Worm (Caenorhabditis elegans) whole organism, L4/young adult: ENCODE results near the gene Y60A9.3.
A peak's percentile ranks its signal among the peaks of the same experiment; 100 is the strongest.

Source experiments
- W03F9.2 ChIP-seq: fragments of 150-350 bp; optimal IDR thresholded peaks from 2 replicates; lab custom pipeline; 2014; ENCODE audit warnings: missing biosample characterization, missing genetic modification characterization
- dao-5 ChIP-seq: sonication (generic microtip); optimal IDR thresholded peaks from 2 replicates; lab custom pipeline; 2016; ENCODE audit warnings: missing genotype, missing genetic modification characterization, moderate library complexity, missing compliant biosample characterization
- him-1 ChIP-seq: sonication (generic microtip); optimal IDR thresholded peaks from 2 replicates; lab custom pipeline; 2016; ENCODE audit warnings: missing genotype, missing genetic modification reagents, missing genetic modification characterization, missing compliant biosample characterization

The Y60A9.3 gene

DNA sequence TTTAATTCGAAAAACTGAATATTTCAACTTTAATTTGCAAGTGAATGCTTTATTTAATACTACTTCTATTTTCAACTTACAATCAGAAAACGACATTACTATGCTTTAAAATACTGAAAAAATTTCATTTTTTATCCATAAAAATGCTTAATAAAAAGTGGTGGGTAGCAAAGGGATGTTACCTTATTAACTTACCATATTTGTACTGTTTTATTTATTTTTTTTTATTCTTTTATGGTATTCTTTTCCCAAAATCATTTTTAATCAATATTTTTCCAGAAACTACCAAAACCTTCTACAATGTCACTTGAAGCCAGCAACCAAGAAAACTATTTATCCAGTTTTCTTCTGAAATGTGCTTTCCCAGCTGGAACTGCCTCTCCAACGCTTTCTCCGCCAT lies at the start of gene Y60A9.3:
Gene Y60A9.3 (plus strand): TSS at position 301 of the 400 bp plus-strand sequence.
- no peak for TF ChIP-seq him-1 (tag; lab: Kevin White, UChicago)
- TF ChIP-seq dao-5 = no peak
- TF ChIP-seq W03F9.2 = no peak

DNA sequence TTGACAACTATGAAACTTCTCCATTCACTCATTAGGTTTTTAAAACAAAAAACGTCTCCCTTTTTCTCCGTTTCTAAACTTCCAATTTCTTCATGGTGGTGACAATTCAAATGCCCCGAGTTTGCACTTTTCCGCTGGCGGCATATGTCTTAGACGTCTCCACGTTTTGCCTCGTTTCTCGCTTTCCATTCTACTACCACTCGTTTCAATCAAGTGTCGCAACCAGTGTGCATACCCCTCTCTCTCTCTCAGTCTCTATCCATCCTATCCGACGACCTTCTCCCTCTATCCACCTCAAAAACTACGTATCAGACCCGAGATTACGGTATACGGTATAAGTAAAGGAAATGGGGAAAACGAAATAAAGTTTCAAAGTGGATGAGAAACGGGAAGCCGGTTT lies 48.9 kb upstream of the Y60A9.3 start:
- no peak for TF ChIP-seq dao-5
- no peak for TF ChIP-seq him-1 (tag; lab: Kevin White, UChicago)
- no peak for TF ChIP-seq W03F9.2

DNA sequence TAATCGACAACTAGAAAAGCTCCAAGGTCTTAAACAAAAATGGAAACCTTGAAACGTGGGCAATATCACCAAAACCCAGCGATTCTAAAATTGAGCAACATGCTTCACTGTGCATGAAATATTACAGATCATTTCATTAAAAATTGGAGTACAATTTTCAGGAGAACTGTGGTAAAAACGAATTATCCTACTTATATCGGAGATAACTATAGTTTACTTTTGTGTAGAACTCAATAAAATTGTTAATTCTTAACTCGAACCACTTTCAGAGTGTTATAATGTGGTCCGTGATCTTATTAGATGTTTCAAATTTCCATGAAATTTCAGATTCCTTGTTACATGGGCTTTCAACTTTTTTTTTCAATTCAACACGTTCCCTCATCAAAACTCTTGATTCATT lies 47.8 kb upstream of the Y60A9.3 start, which contains the start of gene K04G11.1:
Gene K04G11.1 (plus strand): TSS at position 301 of the 400 bp plus-strand sequence.
- no peak for TF ChIP-seq dao-5
- no peak for TF ChIP-seq W03F9.2
- TF ChIP-seq him-1 (tag; lab: Kevin White, UChicago) = no peak

DNA sequence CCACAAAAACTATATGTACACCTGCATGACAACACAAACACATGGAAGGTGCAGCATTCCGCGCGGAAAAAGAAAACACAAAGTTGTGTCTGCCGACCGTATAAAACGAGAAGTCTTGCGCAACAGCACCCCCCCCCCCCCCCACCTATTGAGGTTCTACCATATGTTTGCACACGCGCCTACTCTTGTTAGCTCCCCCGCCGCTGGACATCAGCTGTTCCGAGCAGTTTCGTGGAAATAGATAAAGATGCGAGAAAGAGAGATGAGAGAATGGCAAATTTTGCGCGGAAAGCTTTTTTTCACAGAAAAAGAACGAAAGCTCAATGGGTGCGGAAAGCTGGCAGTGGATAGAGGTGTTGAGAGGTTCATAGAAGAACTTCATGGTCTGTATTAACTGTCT lies 47.4 kb upstream of the Y60A9.3 start:
- TF ChIP-seq dao-5 (no peak), W03F9.2 (no peak), him-1 (tag; lab: Kevin White, UChicago) (no peak)

DNA sequence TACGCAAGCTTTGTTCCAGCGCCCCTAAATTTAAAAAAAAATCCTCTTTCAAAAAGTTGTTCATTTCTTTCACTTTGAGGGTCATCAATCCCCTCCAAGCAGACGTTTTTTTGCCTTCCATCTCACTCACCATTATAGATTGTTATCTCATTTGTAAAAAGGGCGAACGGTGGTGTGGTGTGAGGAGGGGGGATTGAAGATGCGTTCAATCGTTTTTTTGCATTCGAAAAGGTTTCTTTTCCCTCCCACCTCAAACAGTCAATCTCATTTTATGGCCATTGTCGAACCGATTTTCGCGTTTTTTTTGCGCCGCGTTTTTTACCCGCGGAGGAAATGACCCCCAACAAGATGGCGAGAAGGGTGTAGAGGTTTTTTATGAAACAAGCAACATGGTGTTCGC lies 44.2 kb upstream of the Y60A9.3 start:
- TF ChIP-seq W03F9.2 = no peak
- no peak for TF ChIP-seq him-1 (tag; lab: Kevin White, UChicago)
- TF ChIP-seq dao-5 = no peak

DNA sequence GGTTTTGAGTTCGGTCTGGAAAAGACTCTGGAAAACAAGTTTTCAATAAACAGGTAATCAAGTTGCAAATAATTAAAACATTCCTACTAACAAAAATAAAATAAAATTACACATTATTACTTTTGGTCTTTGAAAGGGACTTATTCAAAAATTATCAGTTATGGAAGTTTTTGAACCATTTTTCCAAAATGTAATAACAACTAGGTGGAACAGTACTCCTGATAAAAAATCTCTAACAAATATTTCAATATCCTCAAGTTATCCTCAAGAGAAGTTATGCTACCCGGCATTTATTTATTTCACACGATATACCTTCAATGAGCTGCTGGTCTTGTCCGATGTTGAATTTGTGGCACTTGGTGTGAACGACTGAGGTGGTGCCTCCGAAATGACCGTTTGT lies 43.3 kb upstream of the Y60A9.3 start:
- TF ChIP-seq W03F9.2 (no peak), him-1 (tag; lab: Kevin White, UChicago) (no peak), dao-5 (no peak)

DNA sequence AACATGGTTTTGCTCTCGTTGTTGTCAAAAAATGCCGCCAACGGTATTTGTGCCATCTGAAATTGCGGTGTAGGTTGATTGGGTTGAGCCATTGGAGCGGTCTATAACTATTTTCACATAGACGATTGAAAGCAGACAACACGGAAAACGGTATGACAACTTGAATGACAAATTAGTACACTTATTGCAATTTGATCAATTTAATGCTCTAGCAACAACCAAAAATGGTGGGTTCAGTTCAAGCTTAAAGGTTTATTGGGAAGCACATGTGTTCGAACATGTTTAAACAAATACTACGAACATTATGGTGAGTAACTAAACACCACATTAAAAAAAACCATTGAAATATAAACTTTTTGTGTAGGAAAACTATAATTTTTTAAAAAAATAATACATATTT lies 42.7 kb upstream of the Y60A9.3 start, which contains the start of gene sel-7:
Gene sel-7 (minus strand): TSS at position 101 of the 400 bp plus-strand sequence.
- TF ChIP-seq dao-5 = no peak
- TF ChIP-seq him-1 (tag; lab: Kevin White, UChicago) = no peak
- no peak for TF ChIP-seq W03F9.2

DNA sequence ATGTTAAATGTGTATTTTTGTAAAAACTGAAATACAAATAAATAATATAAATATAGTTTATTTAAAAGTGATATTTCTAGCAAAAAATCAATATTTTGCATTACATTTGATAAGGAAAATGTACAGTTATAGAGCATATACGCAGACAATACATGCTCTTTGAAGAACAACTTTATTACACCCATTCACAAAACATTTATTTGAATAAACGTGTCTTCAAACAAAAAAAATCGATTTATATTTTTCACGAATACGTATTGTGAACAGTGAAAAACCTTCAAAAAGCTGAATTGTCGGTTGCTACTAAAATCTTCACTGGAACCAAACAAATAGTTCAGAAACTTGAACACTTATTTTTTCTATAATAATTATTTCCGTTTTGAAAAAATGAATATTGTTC lies 35.5 kb upstream of the Y60A9.3 start, which contains the start of gene K04G11.3:
Gene K04G11.3 (minus strand): TSS at position 101 of the 400 bp plus-strand sequence.
- TF ChIP-seq W03F9.2 (no peak), dao-5 (no peak), him-1 (tag; lab: Kevin White, UChicago) (no peak)

DNA sequence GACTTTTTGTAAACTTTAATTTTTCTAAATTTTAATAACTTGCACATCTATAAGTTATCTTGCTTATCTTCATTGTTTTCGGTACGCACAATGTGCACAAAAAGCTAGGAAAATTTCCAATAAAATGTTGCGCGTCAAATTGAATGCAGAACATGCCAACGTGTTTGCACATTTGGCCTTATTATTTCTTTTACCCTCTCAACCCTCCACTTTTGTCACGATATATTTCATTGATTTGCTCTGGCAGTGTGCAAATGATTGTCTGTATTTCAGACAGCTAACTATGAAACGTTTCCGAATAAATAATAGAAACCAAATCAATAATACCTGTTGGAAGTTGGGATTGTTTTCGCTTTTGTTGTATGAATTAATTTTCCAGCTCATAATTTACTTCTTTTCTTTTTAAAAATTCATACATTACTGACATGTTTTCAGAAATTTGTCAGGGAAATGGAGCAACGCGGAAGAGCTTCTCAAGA lies 33.3 kb upstream of the Y60A9.3 start, which contains the start of gene wdr-5.2:
Gene wdr-5.2 (plus strand): TSS at position 429 of the 479 bp plus-strand sequence.
- no peak for TF ChIP-seq him-1 (tag; lab: Kevin White, UChicago)
- no peak for TF ChIP-seq W03F9.2
- TF ChIP-seq dao-5 = no peak

DNA sequence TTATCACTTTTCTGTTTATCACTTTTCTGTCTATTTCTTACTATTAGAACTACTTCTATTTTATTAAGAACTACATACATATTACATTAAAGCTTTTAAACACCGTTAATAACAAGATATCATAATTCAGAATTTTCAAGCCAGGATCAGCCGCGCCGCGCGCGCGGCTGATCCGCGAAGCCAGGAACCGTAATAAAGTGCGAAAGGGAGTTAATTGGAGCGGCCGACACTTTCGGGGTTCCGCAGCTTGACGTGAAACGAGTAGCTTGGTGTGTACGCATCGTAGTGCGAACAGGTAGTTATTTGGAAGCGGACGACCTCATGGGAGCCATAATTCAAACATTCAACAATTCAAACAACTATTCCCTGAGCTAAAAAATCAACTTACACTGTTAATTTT lies 28.0 kb upstream of the Y60A9.3 start:
- TF ChIP-seq him-1 (tag; lab: Kevin White, UChicago) = no peak

DNA sequence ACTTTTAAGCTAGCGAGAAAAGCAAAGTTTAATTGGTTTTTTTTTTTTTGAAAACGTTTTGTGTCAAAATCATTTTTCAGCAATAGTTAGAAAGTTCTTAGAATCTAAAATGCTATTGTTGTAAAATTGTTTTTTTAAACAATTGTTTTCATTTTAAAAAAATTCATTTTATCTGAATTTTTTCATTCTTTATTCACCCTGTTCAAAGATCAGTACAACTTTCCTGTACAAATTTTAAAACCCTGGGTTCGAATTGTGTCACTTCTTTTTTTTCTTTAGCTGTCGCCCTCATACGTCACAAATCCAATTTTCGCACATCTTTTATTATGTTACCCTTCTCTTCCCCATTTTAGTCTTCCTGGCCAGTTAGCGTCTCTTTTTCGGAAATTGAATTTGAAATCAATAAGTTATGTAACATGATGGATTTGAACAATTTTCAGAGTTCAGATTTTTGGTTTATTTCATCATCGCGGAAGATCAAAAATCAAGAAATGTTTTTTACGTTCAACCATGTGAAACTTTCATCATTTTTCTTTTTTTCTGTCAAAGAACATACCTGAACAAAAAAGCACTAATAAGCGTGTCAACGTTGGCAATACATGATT lies 26.3 kb upstream of the Y60A9.3 start:
- TF ChIP-seq him-1 (tag; lab: Kevin White, UChicago) (peak; percentile 1), dao-5 (no peak), W03F9.2 (no peak)

DNA sequence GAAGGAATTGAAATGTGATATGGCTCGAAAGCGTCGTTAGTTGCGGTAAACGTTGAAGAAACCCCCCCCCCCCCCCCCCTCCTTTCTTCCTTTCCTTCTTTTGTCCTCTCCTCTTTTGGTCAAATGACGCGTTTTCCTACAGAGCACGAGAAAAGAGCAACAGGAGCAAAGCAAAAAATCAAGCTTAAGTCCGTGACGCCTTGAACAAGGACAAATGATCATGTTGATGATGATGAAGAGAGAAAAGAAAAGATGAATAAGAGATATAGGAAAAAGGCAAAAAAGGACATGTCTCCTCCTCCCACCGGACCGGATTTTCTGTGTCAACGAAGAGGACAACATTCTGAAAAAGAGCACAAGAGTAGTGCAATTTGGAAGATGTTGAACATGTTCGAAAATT lies 23.5 kb upstream of the Y60A9.3 start:
- no peak for TF ChIP-seq W03F9.2
- TF ChIP-seq him-1 (tag; lab: Kevin White, UChicago) = no peak

DNA sequence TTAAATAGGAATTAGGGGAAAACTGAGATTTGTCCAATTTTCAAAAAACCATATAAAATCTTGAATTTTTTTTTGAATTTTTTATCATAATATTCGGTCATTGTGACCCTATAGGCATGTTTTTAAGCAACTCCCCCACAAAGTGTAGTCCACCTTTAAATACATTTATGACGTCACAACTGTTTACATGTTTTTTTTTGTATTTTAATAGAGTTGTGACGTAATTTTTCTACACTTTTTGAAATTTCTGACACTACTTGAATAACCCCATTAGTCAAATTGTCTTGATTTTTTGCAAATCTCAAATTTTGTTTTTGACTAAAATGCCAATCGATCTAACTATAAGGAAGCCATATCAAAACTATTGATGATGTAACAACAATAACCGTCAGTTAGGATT lies 17.0 kb upstream of the Y60A9.3 start:
- TF ChIP-seq him-1 (tag; lab: Kevin White, UChicago) = no peak
- no peak for TF ChIP-seq W03F9.2

DNA sequence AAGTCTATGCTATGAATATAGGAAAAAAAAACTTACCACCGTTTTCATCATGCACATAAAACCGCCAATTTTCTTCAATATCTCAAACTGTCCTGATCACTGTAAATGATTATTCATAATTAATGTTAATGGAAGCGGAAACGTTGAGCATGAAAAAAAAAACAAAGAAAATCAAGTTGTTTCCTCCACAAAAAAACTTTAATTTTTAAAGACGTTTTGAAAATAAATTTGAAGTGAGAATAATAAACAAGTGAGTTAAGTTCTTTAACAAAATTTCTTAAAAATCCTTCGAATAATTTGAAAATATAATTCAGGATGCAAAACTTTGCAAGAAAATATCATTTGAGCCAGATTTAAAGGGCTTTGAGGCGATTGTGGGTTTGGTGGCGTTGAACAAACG lies 12.7 kb upstream of the Y60A9.3 start, which contains the start of gene irk-3:
Gene irk-3 (minus strand): TSS at position 101 of the 400 bp plus-strand sequence.
- TF ChIP-seq him-1 (tag; lab: Kevin White, UChicago) = no peak
- TF ChIP-seq dao-5 = no peak
- TF ChIP-seq W03F9.2 = no peak

DNA sequence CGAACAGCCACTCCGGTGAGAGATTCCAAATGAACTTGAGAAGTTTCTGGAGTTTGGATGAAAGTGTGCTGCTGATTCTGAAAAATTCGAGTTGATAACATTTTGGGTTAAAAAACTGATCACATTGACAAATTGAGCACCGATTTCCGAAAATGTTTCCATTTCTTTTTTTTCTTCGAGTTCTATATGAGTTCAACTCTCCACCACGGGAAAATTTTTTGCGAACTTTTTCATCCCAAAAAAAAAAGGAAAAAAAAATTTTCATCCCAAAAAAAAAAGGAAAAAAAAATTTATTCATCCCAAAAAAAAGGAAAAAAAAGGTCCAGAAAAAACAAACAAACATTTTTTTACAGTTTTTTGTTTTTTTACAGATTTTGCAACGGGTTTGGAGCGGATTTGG lies 5.9 kb upstream of the Y60A9.3 start, which contains the start of gene Y60A9A.1:
Gene Y60A9A.1 (minus strand): TSS at position 101 of the 400 bp plus-strand sequence.
- TF ChIP-seq dao-5 (no peak), him-1 (tag; lab: Kevin White, UChicago) (no peak), W03F9.2 (no peak)

DNA sequence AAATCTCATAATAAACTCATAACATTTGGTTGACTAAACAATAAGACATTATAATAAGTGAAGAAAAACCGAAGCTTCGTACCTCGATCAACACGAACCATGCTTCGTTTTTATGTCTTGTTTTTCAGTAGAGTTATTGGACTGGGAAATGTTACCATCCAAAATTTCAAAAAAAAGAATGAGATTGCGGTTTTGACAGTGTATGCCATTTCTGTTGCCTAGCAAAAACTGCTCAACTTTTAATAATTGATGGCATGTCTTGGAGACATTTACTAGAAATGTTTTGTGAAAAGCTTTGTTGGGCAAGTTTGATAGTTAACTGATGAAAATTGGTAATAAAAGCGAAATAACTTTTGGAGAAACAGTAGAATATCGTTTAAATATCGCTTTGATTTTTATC lies 12.2 kb downstream of the Y60A9.3 start, which contains the start of gene Y60A9.1:
Gene Y60A9.1 (minus strand): TSS at position 101 of the 400 bp plus-strand sequence.
- TF ChIP-seq W03F9.2 (no peak), dao-5 (no peak), him-1 (tag; lab: Kevin White, UChicago) (no peak)
